Fruit fly (Drosophila melanogaster) whole organism, wandering third instar larva: Measurements from ENCODE around the gene CG32073.

ENCODE experiments used
- CrebA ChIP-seq: fragments of 200-800 bp; sonication (Bioruptor generic); optimal IDR thresholded peaks from 2 replicates; lab custom pipeline; 2016; ENCODE audit warnings: missing biosample characterization, mild to moderate bottlenecking, missing genetic modification characterization, borderline replicate concordance
- br ChIP-seq: fragments of 200-800 bp; sonication (Bioruptor generic); optimal IDR thresholded peaks from 2 replicates; lab custom pipeline; 2016; ENCODE audit warnings: missing biosample characterization, missing genetic modification characterization
- dsf ChIP-seq: sonication (Bioruptor generic); optimal IDR thresholded peaks from 2 replicates; lab custom pipeline; 2016; ENCODE audit warnings: missing biosample characterization, missing genetic modification characterization, borderline replicate concordance

DNA sequence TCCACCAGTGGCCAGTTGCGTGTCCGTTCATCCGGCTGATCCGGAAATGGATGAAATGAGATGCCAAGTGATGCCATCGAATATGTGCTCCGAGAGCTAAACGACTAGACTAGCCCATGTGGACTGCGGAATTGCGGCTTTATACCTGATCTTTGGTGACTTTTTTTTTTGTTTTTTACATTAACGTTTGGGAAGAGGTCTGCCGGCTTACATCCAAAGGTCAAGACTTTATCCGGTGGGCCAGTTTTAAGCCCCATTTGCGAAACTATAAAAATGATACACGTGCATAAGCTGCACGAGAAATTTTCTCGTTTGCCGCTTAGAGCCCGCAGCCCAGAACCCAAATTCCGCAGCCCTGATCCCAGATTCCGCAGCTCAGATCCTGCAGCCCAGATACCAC lies 4.5 kb downstream of the CG32073 start, which contains the start of gene Elo68alpha:
- no peak for TF ChIP-seq CrebA (GFP tag; lab: Kevin White, UChicago)
- TF ChIP-seq dsf (GFP tag; lab: Kevin White, UChicago): no peak
- TF ChIP-seq br (GFP tag; lab: Kevin White, UChicago): no peak
